2 fruit fly cellular contexts compared by ENCODE assay signal in genomic region chr3R:19725584-19725983, dm6.
TF ChIP-seq lines count a peak whose summit lies in the region.

No protein-coding gene starts in this region.

- TF ChIP-seq CTCF in whole organism, embryonic (GFP tag; optimal IDR thresholded peaks at IDR 0.05; lab: Kevin White, UChicago), result no peak

TF ChIP-seq in whole organism, embryonic, 481 proteins besides CTCF, POLR2A, EP300 and RAD21:
- TF ChIP-seq CG18599 (GFP tag; optimal IDR thresholded peaks at IDR 0.05; lab: Kevin White, UChicago), result peak; percentile 7
- peak in 1 of 2 experiments; percentile 3 for TF ChIP-seq Hr51 (GFP tag; optimal IDR thresholded peaks at IDR 0.05; lab: Kevin White, UChicago)
- peak; percentile 15 for TF ChIP-seq Fer1 (GFP tag; optimal IDR thresholded peaks at IDR 0.05; lab: Kevin White, UChicago)
- TF ChIP-seq CG31224 (GFP tag; IDR thresholded peaks at IDR 0.05; lab: Robert Waterston, UW), result no peak
- no peak for TF ChIP-seq insv (GFP tag; optimal IDR thresholded peaks at IDR 0.05; lab: Kevin White, UChicago)
- no peak for TF ChIP-seq CG8290 (GFP tag; optimal IDR thresholded peaks at IDR 0.05; lab: Kevin White, UChicago)
- TF ChIP-seq CG8290 (tag; optimal IDR thresholded peaks at IDR 0.05; lab: Kevin White, UChicago), result no peak
- 0 out of 3 replicates have a peak, but pooled peaks have one; percentile 24 for TF ChIP-seq hb (GFP tag; IDR thresholded peaks at IDR 0.05; lab: Robert Waterston, UW; ENCODE audit: partially characterized antibody)
- peak; percentile 16 for TF ChIP-seq CG2678 (tag; optimal IDR thresholded peaks at IDR 0.05; lab: Kevin White, UChicago)

TF ChIP-seq in whole organism, wandering third instar larva, 38 proteins besides CTCF, POLR2A, EP300 and RAD21:
- no peak for TF ChIP-seq dsf (GFP tag; optimal IDR thresholded peaks at IDR 0.05; lab: Kevin White, UChicago; ENCODE audit: borderline replicate concordance)
- TF ChIP-seq Hnf4 (GFP tag; optimal IDR thresholded peaks at IDR 0.05; lab: Kevin White, UChicago), result no peak
- TF ChIP-seq Dfd (GFP tag; optimal IDR thresholded peaks at IDR 0.05; lab: Kevin White, UChicago), result peak; percentile 91
- TF ChIP-seq tai (GFP tag; optimal IDR thresholded peaks at IDR 0.05; lab: Kevin White, UChicago), result no peak

Comparison
In these comparisons a context has a peak if more than half of its experiments do, and no peak if none do; other contexts are left out.
1. Of the 10 proteins assayed by ChIP-seq in both whole organism, embryonic and whole organism, wandering third instar larva: peak only in whole organism, embryonic: none; only in whole organism, wandering third instar larva: Dfd; in both: none; in neither: 9.